Worm (Caenorhabditis elegans): ENCODE results near the gene F17H10.2.

F17H10.2 gene

ce11 chrX:13144975-13145618 lies 31.5 kb downstream of the F17H10.2 start (continued):
- TF ChIP-seq daf-16 (GFP tag; optimal IDR thresholded peaks at IDR 0.05) (peak; percentile 67 to 72), daf-16 (tag; optimal IDR thresholded peaks at IDR 0.05) (peak; percentile 86), ceh-32 (tag; optimal IDR thresholded peaks at IDR 0.05; ENCODE audit: poor library complexity) (peak; percentile 77), mxl-3 (GFP tag; optimal IDR thresholded peaks at IDR 0.05) (peak; percentile 90), snpc-1.2 (GFP tag; IDR thresholded peaks at IDR 0.05) (no peak), unc-130 (GFP tag; optimal IDR thresholded peaks at IDR 0.05) (no peak), pqm-1 (tag; optimal IDR thresholded peaks at IDR 0.05) (peak; percentile 24), lin-1 (GFP tag; IDR thresholded peaks at IDR 0.05) (peak; percentile 82), vab-7 (GFP tag; IDR thresholded peaks at IDR 0.05) (no peak; the same call in none of the 2 replicates), mes-2 (tag; optimal IDR thresholded peaks at IDR 0.05; ENCODE audit: poor library complexity, severe bottlenecking) (peak; percentile 80), nhr-111 (GFP tag; optimal IDR thresholded peaks at IDR 0.05) (no peak), nhr-48 (tag; optimal IDR thresholded peaks at IDR 0.05) (peak; percentile 94), lim-7 (GFP tag; IDR thresholded peaks at IDR 0.05) (peak; percentile 67), nhr-42 (GFP tag; IDR thresholded peaks at IDR 0.05) (peak; percentile 85; the same call in 1 of the 2 replicates), Y75B8A.6 (GFP tag; IDR thresholded peaks at IDR 0.05) (no peak), lin-39 (tag; optimal IDR thresholded peaks at IDR 0.05) (peak; percentile 77), ceh-62 (tag; optimal IDR thresholded peaks at IDR 0.05) (no peak), dmd-9 (GFP tag; IDR thresholded peaks at IDR 0.05) (peak; percentile 79), duxl-1 (tag; optimal IDR thresholded peaks at IDR 0.05; ENCODE audit: poor library complexity) (peak; percentile 57), attf-4 (tag; optimal IDR thresholded peaks at IDR 0.05) (peak; percentile 5), ztf-11 (tag; optimal IDR thresholded peaks at IDR 0.05) (no peak), nhr-28 (tag; optimal IDR thresholded peaks at IDR 0.05) (peak; percentile 84), F44E2.7 (GFP tag; IDR thresholded peaks at IDR 0.05) (0 out of 2 replicates have a peak, but pooled peaks have one; percentile 22), nhr-102 (tag; optimal IDR thresholded peaks at IDR 0.05) (peak; percentile 84), ZK546.5 (tag; optimal IDR thresholded peaks at IDR 0.05) (peak in 1 of 2 experiments; percentile 11), sdz-12 (GFP tag; optimal IDR thresholded peaks at IDR 0.05) (no peak), zag-1 (tag; optimal IDR thresholded peaks at IDR 0.05) (no peak), mdl-1 (tag; optimal IDR thresholded peaks at IDR 0.05) (peak; percentile 97 to 100), dmd-8 (GFP tag; IDR thresholded peaks at IDR 0.05) (peak; percentile 57; the same call in 1 of the 2 replicates), mxl-2 (GFP tag; conservative IDR thresholded peaks at IDR 0.05) (peak; percentile 89), dve-1 (tag; optimal IDR thresholded peaks at IDR 0.05; ENCODE audit: insufficient read depth) (peak; percentile 93), ctbp-1 (GFP tag; IDR thresholded peaks at IDR 0.05) (peak; percentile 97), ZK337.2 (GFP tag; IDR thresholded peaks at IDR 0.05) (0 out of 2 replicates have a peak, but pooled peaks have one; percentile 16), snpc-4 (tag; optimal IDR thresholded peaks at IDR 0.05) (no peak), aly-2 (tag; optimal IDR thresholded peaks at IDR 0.05) (no peak), zfp-3 (GFP tag; conservative IDR thresholded peaks at IDR 0.05) (no peak; the same call in 1 of the 2 replicates), skn-1 (tag; optimal IDR thresholded peaks at IDR 0.05) (no peak), aha-1 (tag) (peak; percentile 100), fkh-10 (GFP tag; optimal IDR thresholded peaks at IDR 0.05) (peak; percentile 96), nhr-25 (tag; optimal IDR thresholded peaks at IDR 0.05; ENCODE audit: borderline replicate concordance, insufficient read depth) (peak; percentile 79), zip-2 (tag; optimal IDR thresholded peaks at IDR 0.05) (peak; percentile 74), lsy-2 (tag; optimal IDR thresholded peaks at IDR 0.05) (peak; percentile 87 to 91), spr-3 (GFP tag; optimal IDR thresholded peaks at IDR 0.05) (peak; percentile 82), T20F7.1 (GFP tag; optimal IDR thresholded peaks at IDR 0.05) (peak; percentile 80)
